Worm (Caenorhabditis elegans) whole organism, L3 larva: ENCODE measurements around the gene lin-5.

ENCODE experiments used
- R02D3.7 ChIP-seq: fragments of 150-350 bp; optimal IDR thresholded peaks from 2 replicates; lab custom pipeline; 2014; ENCODE audit warnings: missing biosample characterization, missing genetic modification characterization
- ama-1 ChIP-seq: fragments of 150-350 bp; optimal IDR thresholded peaks from 2 replicates; lab custom pipeline; 2018
- ceh-16 ChIP-seq: sonication (generic microtip); optimal IDR thresholded peaks from 2 replicates; lab custom pipeline; 2017; ENCODE audit warnings: missing biosample characterization, missing genetic modification characterization
- ceh-28 ChIP-seq: fragments of 150-350 bp; optimal IDR thresholded peaks from 2 replicates; lab custom pipeline; 2014; ENCODE audit warnings: missing biosample characterization, missing genetic modification reagents, missing genetic modification characterization
- daf-12 ChIP-seq: fragments of 150-350 bp; optimal IDR thresholded peaks from 2 replicates; lab custom pipeline; 2014; ENCODE audit warnings: missing biosample characterization, missing genetic modification reagents, missing genetic modification characterization
- egl-27 ChIP-seq: sonication (generic microtip); optimal IDR thresholded peaks from 4 replicates; lab custom pipeline; 2017; ENCODE audit warnings: missing biosample characterization, missing genetic modification reagents, missing genetic modification characterization
- egl-5 ChIP-seq: fragments of 150-350 bp; optimal IDR thresholded peaks from 2 replicates; lab custom pipeline; 2017; ENCODE audit warnings: missing biosample characterization, missing genetic modification reagents, missing genetic modification characterization, inconsistent platforms
- elt-1 ChIP-seq: fragments of 150-350 bp; optimal IDR thresholded peaks from 2 replicates; lab custom pipeline; 2014; ENCODE audit warnings: missing biosample characterization, missing genetic modification characterization
- elt-2 ChIP-seq: sonication (generic microtip); optimal IDR thresholded peaks from 2 replicates; lab custom pipeline; 2016; ENCODE audit warnings: missing genetic modification reagents, mild to moderate bottlenecking, missing genetic modification characterization, missing compliant biosample characterization
- fkh-10 ChIP-seq: sonication (generic microtip); optimal IDR thresholded peaks from 2 replicates; lab custom pipeline; 2017; ENCODE audit warnings: missing biosample characterization, missing genetic modification reagents, missing genetic modification characterization
- fkh-2 ChIP-seq: fragments of 150-350 bp; optimal IDR thresholded peaks from 2 replicates; lab custom pipeline; 2014; ENCODE audit warnings: missing biosample characterization, missing genetic modification reagents, missing genetic modification characterization
- fos-1 ChIP-seq: fragments of 150-350 bp; optimal IDR thresholded peaks from 2 replicates; lab custom pipeline; 2014; ENCODE audit warnings: missing biosample characterization, missing genetic modification characterization
- hmg-11 ChIP-seq: sonication (generic microtip); optimal IDR thresholded peaks from 2 replicates; lab custom pipeline; 2016; ENCODE audit warnings: missing genetic modification characterization, missing compliant biosample characterization
- jun-1 ChIP-seq: fragments of 150-350 bp; optimal IDR thresholded peaks from 2 replicates; lab custom pipeline; 2014; ENCODE audit warnings: missing biosample characterization, missing genetic modification reagents, missing genetic modification characterization
- lin-15B ChIP-seq: fragments of 150-350 bp; optimal IDR thresholded peaks from 2 replicates; lab custom pipeline; 2014; ENCODE audit warnings: missing biosample characterization, missing genetic modification characterization
- lin-39 ChIP-seq: fragments of 150-350 bp; optimal IDR thresholded peaks from 2 replicates; lab custom pipeline; 2018; ENCODE audit warnings: missing biosample characterization, missing genetic modification reagents, missing genetic modification characterization
- mdl-1 ChIP-seq: fragments of 150-350 bp; optimal IDR thresholded peaks from 2 replicates; lab custom pipeline; 2014; ENCODE audit warnings: missing biosample characterization, missing genetic modification characterization
- nfya-1 ChIP-seq: sonication (generic microtip); optimal IDR thresholded peaks from 2 replicates; lab custom pipeline; 2017; ENCODE audit warnings: missing genetic modification characterization, mild to moderate bottlenecking, missing compliant biosample characterization, antibody characterized with exemption, moderate library complexity; ENCODE audit not compliant: insufficient read depth
- nhr-11 ChIP-seq: fragments of 150-350 bp; optimal IDR thresholded peaks from 2 replicates; lab custom pipeline; 2014; ENCODE audit warnings: missing biosample characterization, missing genetic modification characterization
- nhr-23 ChIP-seq: fragments of 150-350 bp; optimal IDR thresholded peaks from 2 replicates; lab custom pipeline; 2014; ENCODE audit warnings: missing biosample characterization, missing genetic modification reagents, missing genetic modification characterization
- nhr-237 ChIP-seq: fragments of 150-350 bp; optimal IDR thresholded peaks from 2 replicates; lab custom pipeline; 2014; ENCODE audit warnings: missing biosample characterization, missing genetic modification characterization
- nhr-25 ChIP-seq: sonication (generic microtip); optimal IDR thresholded peaks from 2 replicates; lab custom pipeline; 2017; ENCODE audit warnings: missing biosample characterization, missing genetic modification characterization
- nhr-28 ChIP-seq: fragments of 150-350 bp; optimal IDR thresholded peaks from 2 replicates; lab custom pipeline; 2014; ENCODE audit warnings: missing biosample characterization, missing genetic modification characterization
- nhr-43 ChIP-seq: sonication (generic microtip); optimal IDR thresholded peaks from 2 replicates; lab custom pipeline; 2016; ENCODE audit warnings: mild to moderate bottlenecking, missing genetic modification characterization, missing compliant biosample characterization; ENCODE audit not compliant: poor library complexity, severe bottlenecking
- nhr-76 ChIP-seq: fragments of 150-350 bp; sonication (generic microtip); optimal IDR thresholded peaks from 5 replicates; lab custom pipeline; 2014; ENCODE audit warnings: missing biosample characterization, missing genetic modification characterization
- pha-4 ChIP-seq: fragments of 150-350 bp; optimal IDR thresholded peaks from 2 replicates; lab custom pipeline; 2014; ENCODE audit warnings: missing biosample characterization, missing genetic modification reagents, missing genetic modification characterization
- pqm-1 ChIP-seq: fragments of 150-350 bp; optimal IDR thresholded peaks from 2 replicates; lab custom pipeline; 2017; ENCODE audit warnings: missing biosample characterization, missing genetic modification characterization, inconsistent platforms
- sea-2 ChIP-seq: fragments of 150-350 bp; sonication (generic microtip); optimal IDR thresholded peaks from 4 replicates; lab custom pipeline; 2014; ENCODE audit warnings: missing biosample characterization, missing genetic modification reagents, missing genetic modification characterization
- skn-1 ChIP-seq: fragments of 150-350 bp; optimal IDR thresholded peaks from 2 replicates; lab custom pipeline; 2014; ENCODE audit warnings: missing biosample characterization, missing genetic modification characterization
- snpc-4 ChIP-seq: fragments of 150-350 bp; optimal IDR thresholded peaks from 2 replicates; lab custom pipeline; 2014; ENCODE audit warnings: missing biosample characterization, missing genetic modification characterization
- tbx-2 ChIP-seq: sonication (generic microtip); optimal IDR thresholded peaks from 2 replicates; lab custom pipeline; 2016; ENCODE audit warnings: mild to moderate bottlenecking, missing genetic modification characterization, missing compliant biosample characterization
- unc-62 ChIP-seq: fragments of 150-350 bp; sonication (generic microtip); optimal IDR thresholded peaks from 4 replicates; lab custom pipeline; 2014; ENCODE audit warnings: missing biosample characterization, missing genetic modification reagents, missing genetic modification characterization
- zag-1 ChIP-seq: fragments of 150-350 bp; optimal IDR thresholded peaks from 2 replicates; lab custom pipeline; 2014; ENCODE audit warnings: missing biosample characterization, missing genetic modification characterization
- ztf-11 ChIP-seq: fragments of 150-350 bp; optimal IDR thresholded peaks from 2 replicates; lab custom pipeline; 2014; ENCODE audit warnings: missing biosample characterization, missing genetic modification characterization
- ztf-4 ChIP-seq: fragments of 150-350 bp; optimal IDR thresholded peaks from 2 replicates; lab custom pipeline; 2014; ENCODE audit warnings: missing biosample characterization, missing genetic modification characterization

The lin-5 gene

DNA sequence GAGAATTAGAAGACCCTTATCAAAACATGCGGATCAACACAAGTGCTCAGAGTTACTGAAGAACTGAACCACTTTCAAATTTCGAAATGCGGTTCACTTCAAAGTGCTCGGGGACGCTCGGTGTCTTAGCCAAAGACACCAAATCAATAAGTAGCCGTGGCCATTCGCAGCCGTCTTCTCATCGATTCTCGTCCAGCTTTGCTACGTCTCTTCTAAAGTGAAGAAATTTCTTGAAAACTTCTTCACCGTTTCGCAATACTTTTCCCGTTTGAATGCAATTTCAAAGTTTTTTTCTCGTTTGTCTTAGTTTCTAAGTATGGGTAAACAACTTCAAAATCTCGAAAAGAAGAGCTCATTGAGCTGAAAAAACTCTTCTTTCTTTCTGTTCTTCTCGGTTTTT is 24.5 kb downstream of the lin-5 start (continued):
- TF ChIP-seq R02D3.7 (tag; lab: Kevin White, UChicago): no peak

DNA sequence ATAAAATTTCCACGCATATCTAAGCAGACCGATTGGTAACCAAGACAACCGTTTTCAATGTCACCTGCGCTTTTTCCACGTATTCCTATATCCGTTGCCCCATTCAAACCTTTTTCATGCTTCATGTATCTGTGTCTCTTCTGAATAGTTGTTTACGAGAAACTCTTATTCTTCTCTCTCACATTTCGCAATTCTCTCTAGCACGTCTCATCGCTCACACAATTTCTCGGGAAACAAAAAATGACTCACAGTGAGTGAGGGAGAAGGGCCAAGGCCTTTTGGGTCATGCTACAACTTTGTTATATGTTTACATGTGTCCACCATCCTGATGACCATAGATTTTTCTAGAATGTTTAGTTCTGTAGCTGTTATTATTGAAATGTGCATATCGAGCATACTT is 26.9 kb downstream of the lin-5 start:
- TF ChIP-seq unc-62 (GFP tag; lab: Kevin White, UChicago) (no peak), ztf-4 (no peak), ama-1 (lab: Kevin White, UChicago) (peak; percentile 53), nhr-237 (tag; lab: Kevin White, UChicago) (no peak), lin-39 (tag; lab: Kevin White, UChicago) (peak; percentile 67), jun-1 (peak; percentile 22), lin-15B (peak; percentile 7), daf-12 (tag; lab: Kevin White, UChicago) (no peak), fkh-2 (tag; lab: Kevin White, UChicago) (peak; percentile 87), nhr-23 (tag; lab: Kevin White, UChicago) (peak; percentile 1), ztf-11 (no peak), nhr-76 (tag; lab: Kevin White, UChicago) (no peak), fkh-10 (GFP tag; lab: Kevin White, UChicago) (peak; percentile 69), egl-27 (tag; lab: Kevin White, UChicago) (no peak), sea-2 (GFP tag; lab: Kevin White, UChicago) (peak; percentile 27), skn-1 (tag; lab: Kevin White, UChicago) (peak; percentile 19), nhr-11 (tag; lab: Kevin White, UChicago) (peak; percentile 91), nhr-28 (tag; lab: Kevin White, UChicago) (no peak), ceh-28 (tag; lab: Kevin White, UChicago) (peak; percentile 8), nfya-1 (tag; lab: Kevin White, UChicago) (peak; percentile 63), nhr-25 (peak; percentile 61), snpc-4 (tag; lab: Kevin White, UChicago) (peak; percentile 45), pqm-1 (tag; lab: Kevin White, UChicago) (no peak), pha-4 (tag; lab: Kevin White, UChicago) (peak; percentile 32), mdl-1 (tag; lab: Kevin White, UChicago) (no peak), egl-5 (peak; percentile 72), hmg-11 (tag; lab: Kevin White, UChicago) (peak; percentile 36)

DNA sequence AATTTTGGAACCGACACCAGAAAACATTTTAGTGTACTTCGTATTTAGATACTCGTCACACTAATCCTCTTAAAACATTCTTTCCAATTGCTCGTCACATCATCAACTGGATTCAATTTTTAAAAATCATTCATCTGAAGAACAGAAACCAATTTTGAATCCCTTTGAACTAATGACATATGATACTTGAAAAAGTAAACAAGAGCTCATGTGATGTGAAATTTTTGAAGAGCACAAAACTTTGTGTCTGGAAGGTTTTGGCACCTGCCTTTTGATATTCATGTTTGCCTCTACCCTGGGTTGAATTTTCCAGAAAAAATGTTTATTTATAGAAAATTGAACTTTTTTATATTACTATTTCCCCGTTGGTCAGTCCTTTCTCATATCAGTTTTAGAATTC is 28.4 kb downstream of the lin-5 start:
- TF ChIP-seq elt-2 (peak; percentile 43), nhr-237 (tag; lab: Kevin White, UChicago) (no peak), pqm-1 (tag; lab: Kevin White, UChicago) (peak; percentile 15), pha-4 (tag; lab: Kevin White, UChicago) (peak; percentile 89), nhr-25 (no peak)

DNA sequence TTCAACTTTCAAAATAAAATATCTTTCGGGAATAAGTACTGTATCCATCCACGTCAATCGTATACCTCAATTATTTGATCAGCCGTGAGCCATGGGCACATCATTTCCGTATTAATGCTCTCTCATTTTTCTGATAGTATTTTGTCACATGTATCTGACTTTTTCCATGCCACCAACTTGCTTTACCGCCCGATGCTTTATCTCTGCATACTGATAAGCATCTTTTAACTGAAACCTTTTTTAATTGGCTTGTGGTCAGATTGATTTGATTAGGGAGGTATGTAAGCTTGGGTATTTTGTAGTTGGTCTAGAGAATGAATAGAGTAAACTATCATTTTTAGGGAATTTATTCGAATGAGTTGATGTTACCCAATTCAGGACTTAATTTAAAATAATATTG is 28.9 kb downstream of the lin-5 start:
- TF ChIP-seq elt-2 (peak; percentile 74), elt-1 (no peak), pqm-1 (tag; lab: Kevin White, UChicago) (peak; percentile 57)

DNA sequence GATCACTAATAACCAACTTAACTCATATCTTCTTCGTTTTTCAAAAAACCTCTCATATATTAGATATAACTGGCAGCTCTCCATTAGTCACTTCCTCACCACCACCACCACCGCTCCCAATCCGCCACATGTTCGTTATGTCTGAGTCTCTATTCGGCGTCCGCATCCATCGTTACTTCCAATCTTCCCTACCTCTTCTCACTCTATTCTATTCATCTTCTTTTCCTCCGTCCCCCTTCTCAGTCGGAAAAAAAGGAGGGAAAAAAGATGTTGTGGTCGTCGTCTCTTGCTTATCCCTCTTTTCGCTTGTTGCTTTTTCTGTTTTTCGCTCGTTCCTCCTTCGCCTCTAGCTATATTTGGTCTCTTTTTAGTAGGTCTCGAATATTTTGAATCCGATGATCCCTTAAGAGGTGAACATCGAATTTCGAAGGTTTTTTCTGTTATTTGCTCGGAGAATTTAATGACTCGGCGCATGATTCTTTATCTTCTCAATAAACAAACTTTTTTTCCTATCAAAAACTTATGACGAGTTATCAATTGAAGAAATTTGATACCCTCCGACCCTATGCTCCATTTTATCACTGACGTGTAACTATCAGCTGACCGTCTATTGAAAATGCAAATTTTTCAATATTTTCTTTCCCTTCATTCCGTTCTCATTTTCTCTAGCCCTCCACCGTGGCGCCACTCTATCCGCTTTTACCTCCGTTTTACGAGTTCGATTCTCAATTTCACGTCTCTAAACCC is 31.7 kb downstream of the lin-5 start:
- TF ChIP-seq daf-12 (tag; lab: Kevin White, UChicago) (no peak), tbx-2 (peak; percentile 24), nhr-43 (no peak), nhr-28 (tag; lab: Kevin White, UChicago) (no peak), fkh-10 (GFP tag; lab: Kevin White, UChicago) (peak; percentile 32), zag-1 (tag; lab: Kevin White, UChicago) (no peak), nhr-76 (tag; lab: Kevin White, UChicago) (no peak), elt-1 (no peak), hmg-11 (tag; lab: Kevin White, UChicago) (peak; percentile 44), sea-2 (GFP tag; lab: Kevin White, UChicago) (no peak), pha-4 (tag; lab: Kevin White, UChicago) (peak; percentile 43), egl-5 (peak; percentile 55), mdl-1 (tag; lab: Kevin White, UChicago) (no peak), ama-1 (lab: Kevin White, UChicago) (peak; percentile 2), skn-1 (tag; lab: Kevin White, UChicago) (no peak), unc-62 (GFP tag; lab: Kevin White, UChicago) (peak; percentile 16), fkh-2 (tag; lab: Kevin White, UChicago) (no peak), ztf-4 (peak; percentile 32), lin-39 (tag; lab: Kevin White, UChicago) (peak; percentile 85), nfya-1 (tag; lab: Kevin White, UChicago) (peak; percentile 76), elt-2 (peak; percentile 90), ceh-16 (tag; lab: Kevin White, UChicago) (no peak), ceh-28 (tag; lab: Kevin White, UChicago) (no peak), egl-27 (tag; lab: Kevin White, UChicago) (no peak), nhr-23 (tag; lab: Kevin White, UChicago) (peak; percentile 11), fos-1 (tag; lab: Kevin White, UChicago) (no peak), pqm-1 (tag; lab: Kevin White, UChicago) (peak; percentile 66)
